Worm (Caenorhabditis elegans) whole organism, L1 larva: Measurements from ENCODE around the gene srx-56.

Experiments used
- ama-1 ChIP-seq: fragments of 150-350 bp; optimal IDR thresholded peaks from 2 replicates; lab custom pipeline; 2014
- blmp-1 ChIP-seq: fragments of 150-350 bp; optimal IDR thresholded peaks from 2 replicates; lab custom pipeline; 2014; ENCODE audit warnings: missing biosample characterization, missing genetic modification characterization
- irx-1 ChIP-seq: sonication (generic microtip); optimal IDR thresholded peaks from 2 replicates; lab custom pipeline; 2016; ENCODE audit warnings: missing genetic modification characterization, missing compliant biosample characterization
- lin-35 ChIP-seq, 2 experiments: fragments of 150-350 bp; optimal IDR thresholded peaks; 2 replicates each; lab custom pipeline; 2014; ENCODE audit warnings: missing biosample characterization in 2 of 2, missing genetic modification characterization in 2 of 2, missing genetic modification reagents in 2 of 2
- lir-3 ChIP-seq: sonication (generic microtip); optimal IDR thresholded peaks from 2 replicates; lab custom pipeline; 2016; ENCODE audit warnings: mild to moderate bottlenecking, missing genetic modification characterization, moderate library complexity, missing compliant biosample characterization; ENCODE audit not compliant: poor library complexity
- mdl-1 ChIP-seq, 2 experiments: fragments of 150-350 bp; optimal IDR thresholded peaks; 2 replicates each; lab custom pipeline; 2014 to 2017; ENCODE audit warnings: missing biosample characterization in 2 of 2, missing genetic modification characterization in 2 of 2, inconsistent platforms in 1 of 2
- nhr-12 ChIP-seq: sonication (generic microtip); optimal IDR thresholded peaks from 2 replicates; lab custom pipeline; 2017; ENCODE audit warnings: missing biosample characterization, missing genetic modification characterization
- nhr-28 ChIP-seq: fragments of 150-350 bp; optimal IDR thresholded peaks from 2 replicates; lab custom pipeline; 2014; ENCODE audit warnings: missing biosample characterization, missing genetic modification characterization
- sox-4 ChIP-seq: sonication (generic microtip); optimal IDR thresholded peaks from 2 replicates; lab custom pipeline; 2016; ENCODE audit warnings: missing genetic modification characterization, missing compliant biosample characterization
- zag-1 ChIP-seq: fragments of 150-350 bp; optimal IDR thresholded peaks from 2 replicates; lab custom pipeline; 2014; ENCODE audit warnings: missing biosample characterization, missing genetic modification characterization

- no peak for TF ChIP-seq lin-35 (GFP tag; optimal IDR thresholded peaks at IDR 0.05; lab: Kevin White, UChicago)
- no peak for TF ChIP-seq irx-1
- TF ChIP-seq mdl-1 (tag; optimal IDR thresholded peaks at IDR 0.05; lab: Kevin White, UChicago) = no peak
- TF ChIP-seq zag-1 = no peak
- no peak for TF ChIP-seq ama-1 (lab: Kevin White, UChicago)
- TF ChIP-seq sox-4 (tag; lab: Kevin White, UChicago) = no peak
- no peak for TF ChIP-seq nhr-28 (tag; lab: Kevin White, UChicago)
- no peak for TF ChIP-seq nhr-12 (tag; lab: Kevin White, UChicago)
- no peak for TF ChIP-seq blmp-1 (tag; lab: Kevin White, UChicago)
- TF ChIP-seq lir-3 (tag; lab: Kevin White, UChicago) = no peak
Measured at ce11 chrV:7364059-7364458, 10.1 kb upstream of the srx-56 start, which contains the start of gene cyp-35A2.
